Worm (Caenorhabditis elegans): Measurements from ENCODE around the gene R160.5.

DNA sequence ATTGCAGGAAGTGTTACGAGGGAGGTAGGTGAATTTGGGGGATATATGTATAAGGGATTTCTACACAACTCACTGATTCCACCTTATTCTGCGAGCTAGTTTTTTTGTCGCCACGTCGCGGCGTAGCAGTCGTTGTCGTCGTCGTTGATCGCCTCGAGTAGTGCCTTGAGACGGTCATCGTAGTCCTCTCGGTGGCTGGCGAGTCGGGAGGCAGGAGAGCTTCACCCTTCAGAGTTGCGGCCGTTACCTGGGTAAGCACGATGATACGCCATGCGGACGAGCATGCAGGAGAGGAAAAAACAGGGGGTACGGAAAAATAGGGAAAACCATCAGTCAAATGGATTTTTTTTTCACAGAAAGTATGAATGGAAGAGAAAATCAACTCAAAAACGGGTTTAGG, 42.5 kb upstream of the R160.5 start:
- TF ChIP-seq cog-1 (tag; optimal IDR thresholded peaks at IDR 0.05) (no peak), tab-1 (GFP tag; IDR thresholded peaks at IDR 0.05) (no peak), flt-1 (GFP tag; IDR thresholded peaks at IDR 0.05) (no peak)

Data from whole organism, midembryonic.